Fruit fly (Drosophila melanogaster): ENCODE results near the gene ttm2.

The ttm2 gene

dm6 chr3L:270760-271500 is 4.0 kb upstream of the ttm2 start, which contains the start of gene miple2 (continued):
- TF ChIP-seq CG5953 (GFP tag; IDR thresholded peaks at IDR 0.05), result no peak
- peak; percentile 53 for TF ChIP-seq PHDP (tag; optimal IDR thresholded peaks at IDR 0.05)
- TF ChIP-seq oc (tag; optimal IDR thresholded peaks at IDR 0.05), result peak; percentile 29
- TF ChIP-seq bcd (GFP tag; optimal IDR thresholded peaks at IDR 0.05), result no peak
- TF ChIP-seq Camta (GFP tag; optimal IDR thresholded peaks at IDR 0.05), result peak; percentile 15
- no peak for TF ChIP-seq ab (GFP tag; optimal IDR thresholded peaks at IDR 0.05)
- TF ChIP-seq knrl (GFP tag; IDR thresholded peaks at IDR 0.05; ENCODE audit: partially characterized antibody), result no peak
- no peak for TF ChIP-seq Antp (GFP tag; optimal IDR thresholded peaks at IDR 0.05)
- TF ChIP-seq pho (GFP tag; optimal IDR thresholded peaks at IDR 0.05), result peak; percentile 3
- TF ChIP-seq cato (GFP tag; optimal IDR thresholded peaks at IDR 0.05; ENCODE audit: borderline replicate concordance), result no peak
- peak; percentile 98 for TF ChIP-seq z (GFP tag; IDR thresholded peaks at IDR 0.05)
- TF ChIP-seq bab2 (GFP tag; optimal IDR thresholded peaks at IDR 0.05), result no peak
- peak; percentile 59 for TF ChIP-seq CG2712 (tag; optimal IDR thresholded peaks at IDR 0.05)
- TF ChIP-seq CG5180 (GFP tag; optimal IDR thresholded peaks at IDR 0.05), result peak; percentile 43
- no peak for TF ChIP-seq sr (GFP tag; IDR thresholded peaks at IDR 0.05)
- peak; percentile 37 for TF ChIP-seq sug (tag; optimal IDR thresholded peaks at IDR 0.05)
- TF ChIP-seq danr (GFP tag; IDR thresholded peaks at IDR 0.05), result no peak
- TF ChIP-seq pb (GFP tag; optimal IDR thresholded peaks at IDR 0.05), result peak; percentile 49
- no peak for TF ChIP-seq CG11560 (tag; IDR thresholded peaks at IDR 0.05)
- peak; percentile 48 for TF ChIP-seq Six4 (GFP tag; optimal IDR thresholded peaks at IDR 0.05)
- peak; percentile 31 for TF ChIP-seq dmrt11E (tag; optimal IDR thresholded peaks at IDR 0.05)
- TF ChIP-seq Lpt (GFP tag; optimal IDR thresholded peaks at IDR 0.05), result no peak
- no peak for TF ChIP-seq Dek (tag; optimal IDR thresholded peaks at IDR 0.05)
- no peak for TF ChIP-seq CG4730 (GFP tag; IDR thresholded peaks at IDR 0.05)
- no peak for TF ChIP-seq CG12155 (GFP tag; optimal IDR thresholded peaks at IDR 0.05)
- TF ChIP-seq HmgZ (tag; optimal IDR thresholded peaks at IDR 0.05), result no peak
- no peak for TF ChIP-seq Adf1 (GFP tag; IDR thresholded peaks at IDR 0.05)
- peak; percentile 27 for TF ChIP-seq CG31365 (tag; optimal IDR thresholded peaks at IDR 0.05)
- no peak for TF ChIP-seq CG1602 (GFP tag; optimal IDR thresholded peaks at IDR 0.05)
- TF ChIP-seq otp (GFP tag; IDR thresholded peaks at IDR 0.05), result no peak
- TF ChIP-seq Hr51 (GFP tag; optimal IDR thresholded peaks at IDR 0.05), result peak; percentile 11 to 62
- peak; percentile 54 for TF ChIP-seq CG2202 (tag; optimal IDR thresholded peaks at IDR 0.05)
- TF ChIP-seq ftz-f1 (GFP tag; optimal IDR thresholded peaks at IDR 0.05), result no peak
- TF ChIP-seq CG3726 (GFP tag; IDR thresholded peaks at IDR 0.05), result no peak
- peak; percentile 26 for TF ChIP-seq CG17359 (tag; optimal IDR thresholded peaks at IDR 0.05)
- TF ChIP-seq CG7928 (GFP tag; optimal IDR thresholded peaks at IDR 0.05), result no peak
- TF ChIP-seq CG7271 (tag; optimal IDR thresholded peaks at IDR 0.05), result no peak
- TF ChIP-seq CG8765 (GFP tag; IDR thresholded peaks at IDR 0.05), result no peak
- TF ChIP-seq Nf-YC (tag; optimal IDR thresholded peaks at IDR 0.05), result peak; percentile 35
- 0 out of 2 replicates have a peak, but pooled peaks have one; percentile 38 for TF ChIP-seq rib (GFP tag; IDR thresholded peaks at IDR 0.05)
- TF ChIP-seq Gug (GFP tag; IDR thresholded peaks at IDR 0.05), result no peak
- no peak for TF ChIP-seq CG2889 (GFP tag; IDR thresholded peaks at IDR 0.05)
- TF ChIP-seq Xbp1 (GFP tag; optimal IDR thresholded peaks at IDR 0.05), result peak; percentile 36
- peak; percentile 73 for TF ChIP-seq CG18262 (tag; optimal IDR thresholded peaks at IDR 0.05)
- TF ChIP-seq Atf-2 (GFP tag; optimal IDR thresholded peaks at IDR 0.05), result peak; percentile 55
- TF ChIP-seq az2 (GFP tag; optimal IDR thresholded peaks at IDR 0.05), result peak; percentile 35
- peak; percentile 93 for TF ChIP-seq CG15479 (GFP tag; optimal IDR thresholded peaks at IDR 0.05)
- no peak for TF ChIP-seq sisA (GFP tag; IDR thresholded peaks at IDR 0.05)
- peak; percentile 4 for TF ChIP-seq D19B (GFP tag; optimal IDR thresholded peaks at IDR 0.05)
- TF ChIP-seq CG10654 (GFP tag; optimal IDR thresholded peaks at IDR 0.05), result no peak
- peak; percentile 58 for TF ChIP-seq gsb-n (tag; optimal IDR thresholded peaks at IDR 0.05)
